Worm (Caenorhabditis elegans): Measurements from ENCODE around the gene set-6.

Gene set-6

DNA sequence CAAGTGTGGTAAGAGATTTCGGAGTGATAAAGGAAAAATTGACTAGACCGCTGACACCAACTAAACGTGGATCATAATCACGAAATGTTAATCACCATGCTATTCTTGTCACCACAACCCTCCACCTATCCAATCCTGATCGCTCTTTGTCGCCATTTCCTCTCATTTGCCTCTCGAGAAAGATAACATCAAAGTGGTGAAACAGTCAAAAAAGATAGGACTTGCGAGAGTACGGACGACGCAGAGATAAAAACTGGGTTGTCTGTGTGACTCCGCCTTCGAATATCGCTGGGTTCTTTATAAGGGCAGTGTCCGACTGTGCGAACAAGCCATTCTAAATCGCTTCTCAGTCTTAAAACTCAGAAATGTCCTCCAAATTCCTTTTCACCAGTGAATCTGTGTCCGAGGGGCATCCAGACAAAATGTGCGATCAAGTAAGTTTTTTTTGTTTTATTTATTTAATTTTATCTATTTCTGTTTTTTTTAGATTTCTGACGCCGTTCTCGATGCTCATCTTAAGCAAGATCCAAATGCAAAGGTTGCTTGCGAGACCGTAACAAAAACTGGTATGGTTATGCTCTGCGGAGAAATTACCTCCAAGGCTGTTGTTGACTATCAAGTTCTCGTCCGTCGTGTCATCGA is 8.7 kb downstream of the set-6 start, which contains the start of gene sams-1:
TSS of gene sams-1 (plus strand) at position 300 of the 642 bp plus-strand sequence.
- TF ChIP-seq lin-14 (GFP tag; optimal IDR thresholded peaks at IDR 0.05) (peak; percentile 38), lin-35 (GFP tag; optimal IDR thresholded peaks at IDR 0.05) (peak in 1 of 2 experiments; percentile 39), nhr-20 (tag; optimal IDR thresholded peaks at IDR 0.05) (peak; percentile 40), ztf-4 (tag; optimal IDR thresholded peaks at IDR 0.05) (no peak), elt-2 (tag; optimal IDR thresholded peaks at IDR 0.05) (peak; percentile 50), nhr-19 (GFP tag; conservative IDR thresholded peaks at IDR 0.05) (peak; percentile 40), C16A3.4 (tag; optimal IDR thresholded peaks at IDR 0.05) (no peak), efl-1 (optimal IDR thresholded peaks at IDR 0.05) (no peak), efl-1 (GFP tag; optimal IDR thresholded peaks at IDR 0.05 in 1 of 2) (peak in 1 of 2 experiments; percentile 8), alr-1 (tag; optimal IDR thresholded peaks at IDR 0.05; ENCODE audit: borderline replicate concordance) (no peak), nhr-85 (tag) (peak; percentile 72), snu-23 (GFP tag; optimal IDR thresholded peaks at IDR 0.05) (peak; percentile 39), nhr-47 (tag; optimal IDR thresholded peaks at IDR 0.05) (peak; percentile 23), lin-39 (tag; optimal IDR thresholded peaks at IDR 0.05) (no peak), skn-1 (tag; optimal IDR thresholded peaks at IDR 0.05) (peak; percentile 30), hlh-17 (GFP tag; optimal IDR thresholded peaks at IDR 0.05; ENCODE audit: borderline replicate concordance) (no peak), nhr-84 (tag; optimal IDR thresholded peaks at IDR 0.05) (no peak), ceh-88 (GFP tag; IDR thresholded peaks at IDR 0.05) (no peak), ama-1 (optimal IDR thresholded peaks at IDR 0.05) (peak; percentile 78), blmp-1 (tag; optimal IDR thresholded peaks at IDR 0.05) (peak; percentile 68), nhr-71 (tag; optimal IDR thresholded peaks at IDR 0.05) (peak; percentile 16), elt-3 (tag; optimal IDR thresholded peaks at IDR 0.05) (peak in 1 of 6 experiments; percentile 59)

DNA sequence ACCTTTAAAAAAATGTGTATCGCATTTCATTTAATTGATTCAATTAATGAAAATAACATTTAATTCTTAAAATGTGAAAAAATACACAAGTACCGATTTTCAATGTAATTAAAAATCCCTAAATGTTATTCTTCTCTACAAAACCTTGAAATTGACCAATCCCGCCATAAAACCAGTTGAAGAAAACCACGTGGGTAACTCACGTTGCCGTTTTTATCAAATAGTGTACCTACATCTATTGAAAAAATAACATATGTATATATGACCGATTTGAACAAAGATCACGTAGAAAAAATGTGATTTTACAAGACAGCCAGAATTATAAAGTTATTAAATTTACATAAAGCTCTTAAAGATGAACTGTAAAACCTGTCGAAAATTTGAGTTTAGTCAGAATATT is 9.3 kb downstream of the set-6 start:
- TF ChIP-seq mep-1 (tag; optimal IDR thresholded peaks at IDR 0.05) = no peak
- no peak for TF ChIP-seq blmp-1 (tag; optimal IDR thresholded peaks at IDR 0.05)
- TF ChIP-seq zip-4 (GFP tag; optimal IDR thresholded peaks at IDR 0.05) = no peak
- TF ChIP-seq fkh-8 (tag; optimal IDR thresholded peaks at IDR 0.05) = no peak
- TF ChIP-seq sptf-1 (tag; optimal IDR thresholded peaks at IDR 0.05) = no peak
- no peak for TF ChIP-seq unc-98 (GFP tag; IDR thresholded peaks at IDR 0.05)
- no peak for TF ChIP-seq ceh-88 (GFP tag; IDR thresholded peaks at IDR 0.05)
- TF ChIP-seq nhr-76 (tag; optimal IDR thresholded peaks at IDR 0.05) = no peak
- TF ChIP-seq lir-3 (tag; optimal IDR thresholded peaks at IDR 0.05; ENCODE audit: poor library complexity) = no peak
- no peak for TF ChIP-seq mef-2 (tag; optimal IDR thresholded peaks at IDR 0.05)
- TF ChIP-seq ets-5 (GFP tag; IDR thresholded peaks at IDR 0.05) = no peak
- no peak for TF ChIP-seq C04F5.9 (tag; optimal IDR thresholded peaks at IDR 0.05)
- no peak for TF ChIP-seq dsc-1 (tag; optimal IDR thresholded peaks at IDR 0.05)
- TF ChIP-seq lin-35 (GFP tag; optimal IDR thresholded peaks at IDR 0.05) = peak in 1 of 2 experiments; percentile 40
- peak; percentile 65; the same call in 1 of the 2 replicates for TF ChIP-seq grh-1 (GFP tag; IDR thresholded peaks at IDR 0.05)
- no peak for TF ChIP-seq nhr-11 (tag; optimal IDR thresholded peaks at IDR 0.05)
- TF ChIP-seq mab-9 (GFP tag; IDR thresholded peaks at IDR 0.05) = no peak
- TF ChIP-seq aly-2 (tag; optimal IDR thresholded peaks at IDR 0.05) = no peak
- peak; percentile 13 for TF ChIP-seq nhr-71 (tag; optimal IDR thresholded peaks at IDR 0.05)
- no peak for TF ChIP-seq zag-1 (tag; optimal IDR thresholded peaks at IDR 0.05)
- peak; percentile 10 for TF ChIP-seq nhr-19 (GFP tag; conservative IDR thresholded peaks at IDR 0.05)
- TF ChIP-seq pqm-1 (tag; optimal IDR thresholded peaks at IDR 0.05) = no peak
- no peak for TF ChIP-seq C34B4.2 (tag; optimal IDR thresholded peaks at IDR 0.05)
- peak; percentile 84 for TF ChIP-seq nhr-85 (tag)
- TF ChIP-seq sox-4 (tag; optimal IDR thresholded peaks at IDR 0.05) = no peak
- TF ChIP-seq unc-130 (tag; optimal IDR thresholded peaks at IDR 0.05) = no peak
- TF ChIP-seq fkh-10 (GFP tag; optimal IDR thresholded peaks at IDR 0.05) = no peak
- no peak for TF ChIP-seq xbp-1 (tag; optimal IDR thresholded peaks at IDR 0.05)
- TF ChIP-seq hlh-4 (tag; optimal IDR thresholded peaks at IDR 0.05) = no peak
- TF ChIP-seq nhr-20 (tag; optimal IDR thresholded peaks at IDR 0.05) = peak; percentile 64
- peak; percentile 13 for TF ChIP-seq snu-23 (GFP tag; optimal IDR thresholded peaks at IDR 0.05)
- TF ChIP-seq efl-1 (optimal IDR thresholded peaks at IDR 0.05) = no peak
- no peak for TF ChIP-seq efl-1 (GFP tag; optimal IDR thresholded peaks at IDR 0.05 in 1 of 2)
- TF ChIP-seq C16A3.4 (tag; optimal IDR thresholded peaks at IDR 0.05) = no peak
- TF ChIP-seq swsn-7 (tag; optimal IDR thresholded peaks at IDR 0.05) = no peak
- TF ChIP-seq egl-13 (tag; optimal IDR thresholded peaks at IDR 0.05) = no peak
- TF ChIP-seq snpc-4 (tag; optimal IDR thresholded peaks at IDR 0.05) = no peak
- no peak for TF ChIP-seq ceh-90 (tag; optimal IDR thresholded peaks at IDR 0.05)
- peak in 1 of 2 experiments; percentile 1 for TF ChIP-seq mdl-1 (tag; optimal IDR thresholded peaks at IDR 0.05)
- no peak for TF ChIP-seq fos-1 (tag; optimal IDR thresholded peaks at IDR 0.05)

Data from whole organism, L1 larva.